Fruit fly (Drosophila melanogaster): Measurements from ENCODE around the gene t-Grip91.
A peak's percentile ranks its signal among the peaks of the same experiment; 100 is the strongest.

t-Grip91 gene

DNA sequence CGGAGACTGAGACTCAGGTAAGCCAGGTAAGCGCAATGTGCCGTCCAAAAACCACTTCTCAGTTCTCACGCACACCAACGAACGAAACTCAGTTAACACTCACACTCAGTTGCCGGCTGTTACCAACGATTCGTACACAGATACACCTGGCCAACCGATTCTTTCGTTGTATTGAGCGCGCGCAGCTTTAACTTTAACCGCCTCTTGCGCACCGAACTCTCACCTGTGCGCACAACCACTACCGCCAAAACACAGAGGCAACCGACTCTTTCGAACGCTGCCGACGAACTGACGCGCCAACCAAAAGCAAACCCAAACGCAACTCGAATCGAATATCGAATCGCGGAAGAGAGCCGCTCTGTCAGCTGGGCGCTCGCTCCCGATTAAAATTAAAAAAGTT, 21.4 kb upstream of the t-Grip91 start, which contains the start of gene Gli (continued):
- TF ChIP-seq nau (GFP tag; optimal IDR thresholded peaks at IDR 0.05), result no peak
- TF ChIP-seq sima (GFP tag; optimal IDR thresholded peaks at IDR 0.05), result no peak
- TF ChIP-seq croc (GFP tag; conservative IDR thresholded peaks at IDR 0.05), result no peak
- TF ChIP-seq CG10959 (GFP tag; IDR thresholded peaks at IDR 0.05), result 0 out of 2 replicates have a peak, but pooled peaks have one; percentile 17
- TF ChIP-seq zfh1 (GFP tag; IDR thresholded peaks at IDR 0.05), result peak; percentile 57; the same call in 2 of the 3 replicates
- TF ChIP-seq corto (GFP tag; optimal IDR thresholded peaks at IDR 0.05), result no peak
- TF ChIP-seq maf-S (GFP tag; optimal IDR thresholded peaks at IDR 0.05), result no peak
- no peak for TF ChIP-seq dimm (GFP tag; IDR thresholded peaks at IDR 0.05)
- no peak for TF ChIP-seq ro (GFP tag; IDR thresholded peaks at IDR 0.05)
- TF ChIP-seq disco-r (GFP tag; optimal IDR thresholded peaks at IDR 0.05), result no peak
- peak; percentile 50; the same call in 1 of the 2 replicates for TF ChIP-seq seq (GFP tag; IDR thresholded peaks at IDR 0.05)
- no peak for TF ChIP-seq CG10654 (GFP tag; optimal IDR thresholded peaks at IDR 0.05)
- peak; percentile 62 for TF ChIP-seq pb (GFP tag; optimal IDR thresholded peaks at IDR 0.05)
- no peak for TF ChIP-seq CG18011 (GFP tag; optimal IDR thresholded peaks at IDR 0.05)
- TF ChIP-seq gce (GFP tag; IDR thresholded peaks at IDR 0.05), result 0 out of 3 replicates have a peak, but pooled peaks have one; percentile 53
- TF ChIP-seq NC2α (GFP tag; optimal IDR thresholded peaks at IDR 0.05), result no peak
- TF ChIP-seq mld (GFP tag; IDR thresholded peaks at IDR 0.05; ENCODE audit: partially characterized antibody), result no peak; the same call in 2 of the 3 replicates
- TF ChIP-seq CG9876 (GFP tag; optimal IDR thresholded peaks at IDR 0.05), result no peak
- TF ChIP-seq kay (GFP tag; optimal IDR thresholded peaks at IDR 0.05), result peak; percentile 21
- TF ChIP-seq gcm2 (GFP tag; optimal IDR thresholded peaks at IDR 0.05), result no peak
- no peak; the same call in 2 of the 3 replicates for TF ChIP-seq CG3726 (GFP tag; IDR thresholded peaks at IDR 0.05)
- TF ChIP-seq CG7271 (tag; optimal IDR thresholded peaks at IDR 0.05), result no peak
- no peak for TF ChIP-seq Max (GFP tag; optimal IDR thresholded peaks at IDR 0.05)
- TF ChIP-seq H2.0 (GFP tag; IDR thresholded peaks at IDR 0.05), result peak; percentile 7; the same call in 1 of the 2 replicates
- peak; percentile 25 for TF ChIP-seq oc (tag; optimal IDR thresholded peaks at IDR 0.05)
- peak; percentile 31; the same call in 1 of the 3 replicates for TF ChIP-seq CG2199 (GFP tag; IDR thresholded peaks at IDR 0.05)
- TF ChIP-seq luna (GFP tag; optimal IDR thresholded peaks at IDR 0.05), result no peak
- TF ChIP-seq CG1832 (GFP tag; optimal IDR thresholded peaks at IDR 0.05), result no peak
- TF ChIP-seq CG15514 (GFP tag; optimal IDR thresholded peaks at IDR 0.05), result peak; percentile 55
- TF ChIP-seq phol (tag; optimal IDR thresholded peaks at IDR 0.05), result no peak
- peak; percentile 7 for TF ChIP-seq CG10267 (tag; optimal IDR thresholded peaks at IDR 0.05)
- no peak for TF ChIP-seq sqz (GFP tag; optimal IDR thresholded peaks at IDR 0.05)
- no peak for TF ChIP-seq CG14441 (GFP tag; IDR thresholded peaks at IDR 0.05)
- no peak for TF ChIP-seq CG10565 (GFP tag; optimal IDR thresholded peaks at IDR 0.05)
- peak; percentile 38; the same call in 1 of the 3 replicates for TF ChIP-seq CG16813 (GFP tag; IDR thresholded peaks at IDR 0.05; ENCODE audit: partially characterized antibody)
- TF ChIP-seq NfI (GFP tag; optimal IDR thresholded peaks at IDR 0.05), result peak; percentile 8
- no peak for TF ChIP-seq CG6765 (GFP tag; optimal IDR thresholded peaks at IDR 0.05)
- TF ChIP-seq Dek (tag; optimal IDR thresholded peaks at IDR 0.05), result no peak
- TF ChIP-seq fru (optimal IDR thresholded peaks at IDR 0.05), result no peak
- no peak for TF ChIP-seq Ravus (GFP tag; IDR thresholded peaks at IDR 0.05)
- peak; percentile 56 for TF ChIP-seq Fer1 (GFP tag; optimal IDR thresholded peaks at IDR 0.05)
- TF ChIP-seq CG6272 (GFP tag; IDR thresholded peaks at IDR 0.05), result no peak
- peak; percentile 60 for TF ChIP-seq Myb (GFP tag; optimal IDR thresholded peaks at IDR 0.05)
- TF ChIP-seq lbe (GFP tag; optimal IDR thresholded peaks at IDR 0.05), result no peak
